Worm (Caenorhabditis elegans): ENCODE results near the gene heh-1.

DNA sequence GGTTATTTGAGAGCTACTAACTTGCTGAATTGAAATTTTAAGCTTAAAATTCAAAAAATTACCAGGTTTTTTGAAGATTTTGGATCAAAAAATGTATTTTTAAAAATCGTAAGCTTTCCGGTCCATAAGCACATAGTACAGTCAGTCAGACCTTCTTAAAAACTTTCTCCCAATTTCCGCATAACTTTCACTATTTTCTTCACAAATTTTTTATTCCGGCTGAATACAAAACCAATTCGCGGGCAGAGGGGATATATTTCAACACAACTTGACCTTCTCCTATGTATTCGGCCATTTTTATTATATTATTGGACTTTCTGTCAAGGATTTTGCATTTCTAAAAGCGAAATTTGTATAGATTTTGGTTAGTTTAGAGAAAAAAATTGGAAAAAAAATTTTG is 38.8 kb downstream of the heh-1 start:
- TF ChIP-seq ama-1 (optimal IDR thresholded peaks at IDR 0.05) (no peak), hmg-4 (GFP tag; optimal IDR thresholded peaks at IDR 0.05) (no peak), aly-1 (tag; optimal IDR thresholded peaks at IDR 0.05) (no peak), scrt-1 (GFP tag; IDR thresholded peaks at IDR 0.05) (no peak), ceh-36 (tag; optimal IDR thresholded peaks at IDR 0.05) (no peak), pes-1 (GFP tag; IDR thresholded peaks at IDR 0.05) (no peak), F13C5.2 (tag; optimal IDR thresholded peaks at IDR 0.05) (no peak), ceh-13 (GFP tag; optimal IDR thresholded peaks at IDR 0.05) (no peak), hnd-1 (tag; optimal IDR thresholded peaks at IDR 0.05) (no peak), hmbx-1 (tag; optimal IDR thresholded peaks at IDR 0.05) (no peak), tbx-37 (GFP tag; conservative IDR thresholded peaks at IDR 0.05) (no peak), flt-1 (GFP tag; IDR thresholded peaks at IDR 0.05) (no peak)

All from whole organism, early embryonic.